Worm (Caenorhabditis elegans) whole organism, mixed stage, embryonic: ENCODE measurements around the gene F41E6.8.

Experiments
- M03D4.4 ChIP-seq: sonication (generic microtip); optimal IDR thresholded peaks from 2 replicates; lab custom pipeline; 2017; ENCODE audit warnings: mild to moderate bottlenecking, missing genetic modification characterization, missing compliant biosample characterization
- bed-3 ChIP-seq: fragments of 200-800 bp; sonication (Bioruptor generic); optimal IDR thresholded peaks from 3 replicates; lab custom pipeline; 2018; ENCODE audit warnings: mild to moderate bottlenecking, missing genetic modification characterization, moderate library complexity, missing compliant biosample characterization
- blmp-1 ChIP-seq: fragments of 150-350 bp; optimal IDR thresholded peaks from 2 replicates; lab custom pipeline; 2014; ENCODE audit warnings: missing biosample characterization, missing genetic modification characterization
- ceh-39 ChIP-seq: fragments of 150-350 bp; optimal IDR thresholded peaks from 2 replicates; lab custom pipeline; 2014; ENCODE audit warnings: missing biosample characterization, missing genetic modification characterization
- ceh-43 ChIP-seq: fragments of 200-800 bp; sonication (Bioruptor generic); optimal IDR thresholded peaks from 2 replicates; lab custom pipeline; 2018; ENCODE audit warnings: mild to moderate bottlenecking, missing genetic modification characterization, moderate library complexity, missing compliant biosample characterization
- ces-1 ChIP-seq: fragments of 150-350 bp; optimal IDR thresholded peaks from 2 replicates; lab custom pipeline; 2014; ENCODE audit warnings: missing biosample characterization, missing genetic modification reagents, missing genetic modification characterization
- cnd-1 ChIP-seq: fragments of 200-800 bp; sonication (Bioruptor generic); optimal IDR thresholded peaks from 2 replicates; lab custom pipeline; 2018; ENCODE audit warnings: mild to moderate bottlenecking, missing genetic modification characterization, missing compliant biosample characterization
- drap-1 ChIP-seq: fragments of 200-800 bp; sonication (Bioruptor generic); optimal IDR thresholded peaks from 3 replicates; lab custom pipeline; 2018; ENCODE audit warnings: mild to moderate bottlenecking, missing genetic modification characterization, missing compliant biosample characterization
- elt-1 ChIP-seq: sonication (generic microtip); optimal IDR thresholded peaks from 2 replicates; lab custom pipeline; 2017; ENCODE audit warnings: missing genetic modification characterization, mild to moderate bottlenecking, missing compliant biosample characterization, antibody characterized with exemption, moderate library complexity, borderline replicate concordance; ENCODE audit not compliant: insufficient read depth
- elt-3 ChIP-seq: fragments of 150-350 bp; optimal IDR thresholded peaks from 2 replicates; lab custom pipeline; 2014; ENCODE audit warnings: missing biosample characterization, missing genetic modification characterization
- flh-1 ChIP-seq: fragments of 200-800 bp; sonication (Bioruptor generic); optimal IDR thresholded peaks from 2 replicates; lab custom pipeline; 2018; ENCODE audit warnings: mild to moderate bottlenecking, missing genetic modification characterization, moderate library complexity, missing compliant biosample characterization
- ham-2 ChIP-seq: fragments of 200-800 bp; sonication (Bioruptor generic); optimal IDR thresholded peaks from 2 replicates; lab custom pipeline; 2018; ENCODE audit warnings: mild to moderate bottlenecking, missing genetic modification characterization, missing compliant biosample characterization
- hlh-1 ChIP-seq: fragments of 150-350 bp; optimal IDR thresholded peaks from 2 replicates; lab custom pipeline; 2014; ENCODE audit warnings: missing biosample characterization, missing genetic modification reagents, missing genetic modification characterization
- lin-13 ChIP-seq: fragments of 150-350 bp; optimal IDR thresholded peaks from 2 replicates; lab custom pipeline; 2014; ENCODE audit warnings: missing biosample characterization, missing genetic modification characterization
- lin-32 ChIP-seq: fragments of 200-800 bp; sonication (Bioruptor generic); optimal IDR thresholded peaks from 2 replicates; lab custom pipeline; 2018; ENCODE audit warnings: mild to moderate bottlenecking, missing genetic modification characterization, missing compliant biosample characterization
- lsy-2 ChIP-seq: fragments of 150-350 bp; optimal IDR thresholded peaks from 2 replicates; lab custom pipeline; 2014; ENCODE audit warnings: missing biosample characterization, missing genetic modification characterization
- mab-5 ChIP-seq: fragments of 150-350 bp; optimal IDR thresholded peaks from 2 replicates; lab custom pipeline; 2014; ENCODE audit warnings: missing biosample characterization, missing genetic modification characterization
- mls-2 ChIP-seq: sonication (generic microtip); optimal IDR thresholded peaks from 2 replicates; lab custom pipeline; 2016; ENCODE audit warnings: mild to moderate bottlenecking, missing genetic modification characterization, moderate library complexity, missing compliant biosample characterization
- nhr-12 ChIP-seq: fragments of 150-350 bp; optimal IDR thresholded peaks from 2 replicates; lab custom pipeline; 2014; ENCODE audit warnings: missing biosample characterization, missing genetic modification characterization
- nhr-2 ChIP-seq: fragments of 150-350 bp; optimal IDR thresholded peaks from 2 replicates; lab custom pipeline; 2014; ENCODE audit warnings: missing biosample characterization, missing genetic modification characterization
- nhr-237 ChIP-seq: fragments of 150-350 bp; optimal IDR thresholded peaks from 2 replicates; lab custom pipeline; 2014; ENCODE audit warnings: missing biosample characterization, missing genetic modification characterization
- nhr-76 ChIP-seq: sonication (generic microtip); optimal IDR thresholded peaks from 2 replicates; lab custom pipeline; 2017; ENCODE audit warnings: missing biosample characterization, missing genetic modification characterization
- pha-4 ChIP-seq: fragments of 150-350 bp; optimal IDR thresholded peaks from 2 replicates; lab custom pipeline; 2018; ENCODE audit warnings: missing biosample characterization, missing genetic modification reagents, missing genetic modification characterization
- snpc-4 ChIP-seq: fragments of 150-350 bp; optimal IDR thresholded peaks from 2 replicates; lab custom pipeline; 2014; ENCODE audit warnings: missing biosample characterization, missing genetic modification characterization
- sptf-1 ChIP-seq: sonication (generic microtip); optimal IDR thresholded peaks from 2 replicates; lab custom pipeline; 2017; ENCODE audit warnings: mild to moderate bottlenecking, missing genetic modification characterization, moderate library complexity, missing compliant biosample characterization
- tbx-8 ChIP-seq: fragments of 200-800 bp; sonication (Bioruptor generic); optimal IDR thresholded peaks from 2 replicates; lab custom pipeline; 2018; ENCODE audit warnings: mild to moderate bottlenecking, missing genetic modification characterization, moderate library complexity, missing compliant biosample characterization
- unc-120 ChIP-seq: sonication (generic microtip); optimal IDR thresholded peaks from 2 replicates; lab custom pipeline; 2017; ENCODE audit warnings: missing genetic modification characterization, missing compliant biosample characterization; ENCODE audit not compliant: poor library complexity, severe bottlenecking
- unc-39 ChIP-seq: fragments of 150-350 bp; optimal IDR thresholded peaks from 2 replicates; lab custom pipeline; 2014; ENCODE audit warnings: missing biosample characterization, missing genetic modification characterization
- zip-8 ChIP-seq: fragments of 150-350 bp; optimal IDR thresholded peaks from 2 replicates; lab custom pipeline; 2014; ENCODE audit warnings: missing biosample characterization, missing genetic modification characterization
- ztf-11 ChIP-seq: fragments of 150-350 bp; optimal IDR thresholded peaks from 2 replicates; lab custom pipeline; 2014; ENCODE audit warnings: missing biosample characterization, missing genetic modification characterization

Gene F41E6.8

DNA sequence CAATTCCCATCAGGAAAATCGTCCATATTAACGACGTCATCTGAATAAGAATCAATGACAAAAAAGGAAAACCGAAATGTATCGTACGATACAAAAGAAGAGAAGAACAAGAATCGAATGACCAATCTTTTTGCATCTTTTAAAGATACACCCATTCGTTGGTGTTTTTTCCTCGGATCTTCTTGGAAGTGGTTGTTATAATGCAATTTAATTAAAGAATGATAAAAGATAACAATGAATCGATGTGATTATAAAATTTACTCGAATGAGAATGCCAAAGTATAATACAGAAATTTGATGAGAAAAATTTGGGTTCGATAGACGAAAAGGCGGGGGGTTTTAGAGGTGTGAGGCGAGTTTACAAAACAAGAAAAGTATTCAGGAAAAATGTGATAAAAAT is 27.7 kb upstream of the F41E6.8 start, which contains the start of gene F41E6.12:
Gene F41E6.12 (minus strand): TSS at position 101 of the 400 bp plus-strand sequence.
- TF ChIP-seq elt-3 (tag; lab: Kevin White, UChicago) = no peak
- no peak for TF ChIP-seq ztf-11
- TF ChIP-seq mls-2 (tag; lab: Kevin White, UChicago) = no peak
- no peak for TF ChIP-seq lsy-2
- TF ChIP-seq bed-3 = no peak
- no peak for TF ChIP-seq zip-8 (tag; lab: Kevin White, UChicago)
- no peak for TF ChIP-seq ham-2 (GFP tag; lab: Kevin White, UChicago)
- no peak for TF ChIP-seq flh-1
- TF ChIP-seq nhr-2 = no peak
- no peak for TF ChIP-seq nhr-12 (tag; lab: Kevin White, UChicago)
- no peak for TF ChIP-seq ceh-39 (tag; lab: Kevin White, UChicago)

DNA sequence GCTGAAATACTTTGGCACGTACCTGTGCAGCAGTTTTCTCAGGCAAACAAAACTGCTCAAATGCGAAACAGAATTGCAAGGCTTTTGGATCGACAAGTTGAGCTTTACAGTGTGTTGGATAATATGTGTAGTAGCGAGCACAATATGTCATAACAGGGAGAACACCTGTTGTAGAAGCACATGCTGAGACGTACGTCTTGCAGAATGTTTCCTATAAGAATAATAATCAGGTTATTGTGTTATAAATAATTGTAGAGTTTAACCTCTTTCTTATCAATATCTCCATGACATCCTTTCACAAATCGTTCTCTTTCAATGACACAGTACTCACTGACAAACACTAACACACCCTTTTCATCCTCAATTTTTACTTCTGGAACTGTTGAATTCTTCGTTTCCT is 26.3 kb upstream of the F41E6.8 start:
- TF ChIP-seq snpc-4 = no peak
- TF ChIP-seq lin-13 (tag; lab: Kevin White, UChicago) = no peak
- no peak for TF ChIP-seq nhr-12 (tag; lab: Kevin White, UChicago)
- no peak for TF ChIP-seq unc-120
- no peak for TF ChIP-seq unc-39 (tag; lab: Kevin White, UChicago)
- no peak for TF ChIP-seq flh-1
- TF ChIP-seq elt-3 (tag; lab: Kevin White, UChicago) = no peak
- no peak for TF ChIP-seq blmp-1
- no peak for TF ChIP-seq bed-3
- no peak for TF ChIP-seq elt-1 (tag; lab: Kevin White, UChicago)

DNA sequence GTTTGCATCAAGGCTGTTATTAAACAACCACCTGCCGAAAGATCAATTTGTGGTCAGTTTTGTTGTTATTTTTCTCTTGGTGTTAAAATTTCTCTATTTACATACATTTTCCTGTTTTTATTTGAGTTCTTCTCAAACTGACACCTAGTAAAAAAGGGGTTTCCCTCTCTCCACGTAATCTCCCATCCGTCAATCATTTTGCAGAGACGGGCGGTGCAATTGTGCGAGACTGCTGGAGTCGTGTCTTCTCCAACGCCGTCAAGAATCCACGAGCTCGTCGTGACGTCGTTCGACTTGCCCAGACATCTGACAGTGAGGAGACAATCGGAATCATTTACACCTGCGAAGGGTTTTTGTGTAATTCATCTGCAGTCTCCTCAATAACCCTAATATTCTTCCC is 25.1 kb upstream of the F41E6.8 start:
- TF ChIP-seq M03D4.4 (tag; lab: Kevin White, UChicago) = no peak
- TF ChIP-seq mab-5 = no peak
- no peak for TF ChIP-seq mls-2 (tag; lab: Kevin White, UChicago)
- TF ChIP-seq elt-3 (tag; lab: Kevin White, UChicago) = no peak
- TF ChIP-seq ceh-43 (GFP tag; lab: Kevin White, UChicago) = no peak
- TF ChIP-seq nhr-76 (tag; lab: Kevin White, UChicago) = no peak
- no peak for TF ChIP-seq unc-120
- no peak for TF ChIP-seq sptf-1 (tag; lab: Kevin White, UChicago)
- no peak for TF ChIP-seq lin-32
- no peak for TF ChIP-seq drap-1 (GFP tag; lab: Kevin White, UChicago)
- TF ChIP-seq zip-8 (tag; lab: Kevin White, UChicago) = no peak
- TF ChIP-seq unc-39 (tag; lab: Kevin White, UChicago) = no peak
- no peak for TF ChIP-seq nhr-2
- TF ChIP-seq tbx-8 (GFP tag; lab: Kevin White, UChicago) = no peak

DNA sequence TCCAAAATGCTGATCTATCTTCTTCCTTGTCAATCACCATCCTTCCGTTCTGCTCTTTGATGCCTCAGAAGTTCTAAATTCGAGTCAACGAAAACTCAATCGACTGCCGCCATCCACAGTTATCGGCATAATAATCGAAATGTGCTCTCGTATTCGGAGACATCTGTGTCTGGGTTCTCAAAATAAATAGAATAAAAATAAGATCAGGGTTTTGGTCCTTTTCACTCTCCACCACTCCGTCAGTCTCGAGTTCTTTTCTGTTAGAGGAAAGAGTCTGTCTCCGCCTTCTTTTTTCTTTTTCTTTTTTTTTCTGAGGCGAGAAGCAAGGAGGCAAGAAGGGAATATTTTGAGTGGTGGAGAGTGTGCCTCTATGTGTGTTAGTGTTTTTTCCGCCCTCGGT is 22.4 kb upstream of the F41E6.8 start, which contains the start of gene F41E6.17:
Gene F41E6.17 (plus strand): TSS at position 348 of the 400 bp plus-strand sequence.
- TF ChIP-seq pha-4 (no peak), ham-2 (GFP tag; lab: Kevin White, UChicago) (no peak), ceh-39 (tag; lab: Kevin White, UChicago) (no peak), bed-3 (no peak), nhr-76 (tag; lab: Kevin White, UChicago) (no peak), ces-1 (GFP tag; lab: Kevin White, UChicago) (peak; percentile 41)

DNA sequence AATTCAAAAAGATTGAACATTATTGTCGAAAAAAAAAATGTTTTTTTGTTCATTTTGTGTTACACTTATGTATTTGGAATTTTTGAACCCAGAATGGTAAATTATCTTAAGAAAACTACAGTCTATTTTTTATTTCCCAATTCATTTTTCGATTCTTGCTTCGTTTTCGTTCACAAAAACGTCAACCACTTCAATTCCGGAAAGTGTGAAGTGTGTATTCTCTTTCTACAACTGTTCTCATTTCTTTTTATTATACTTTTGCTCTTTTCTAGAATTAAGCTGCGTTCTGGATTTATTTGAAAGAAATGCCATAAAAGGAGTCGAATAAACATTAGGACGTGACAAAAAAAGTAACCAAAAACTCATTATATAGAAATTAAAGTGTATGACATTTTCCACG is 21.0 kb upstream of the F41E6.8 start, which contains the start of gene F41E6.1:
Gene F41E6.1 (plus strand): TSS at position 301 of the 400 bp plus-strand sequence.
- TF ChIP-seq ham-2 (GFP tag; lab: Kevin White, UChicago) (no peak), cnd-1 (tag; lab: Kevin White, UChicago) (no peak), tbx-8 (GFP tag; lab: Kevin White, UChicago) (no peak), nhr-237 (no peak), blmp-1 (no peak), ceh-39 (tag; lab: Kevin White, UChicago) (no peak), ceh-43 (GFP tag; lab: Kevin White, UChicago) (no peak)

DNA sequence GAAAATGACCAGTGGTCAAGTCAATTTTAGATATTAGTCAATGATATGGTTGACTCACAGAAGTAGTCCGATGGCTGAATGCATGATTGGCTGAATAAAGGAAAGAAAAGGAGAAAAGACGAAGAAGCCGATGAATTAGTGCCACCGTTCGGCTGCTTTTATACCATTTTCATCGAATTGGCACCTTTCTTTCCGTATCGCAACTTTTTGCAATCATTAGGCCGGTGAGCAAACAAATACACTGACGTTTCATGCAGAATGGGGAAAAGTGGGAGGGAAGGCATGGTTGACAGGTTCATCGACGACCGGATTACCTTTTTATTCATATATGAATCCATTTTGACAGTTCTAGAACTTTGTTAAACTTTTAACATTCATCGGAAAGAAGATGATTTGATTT is 19.9 kb upstream of the F41E6.8 start, which contains the start of gene idpc-2:
Gene idpc-2 (minus strand): TSS at position 101 of the 400 bp plus-strand sequence.
- TF ChIP-seq ceh-39 (tag; lab: Kevin White, UChicago) (no peak), ceh-43 (GFP tag; lab: Kevin White, UChicago) (no peak), hlh-1 (no peak), ztf-11 (no peak)
- TF ChIP-seq, all 35 proteins: peak for 0
